Worm (Caenorhabditis elegans): Measurements from ENCODE around the gene frpr-10.

Gene frpr-10

ce11 chrIV:7926102-7926840 lies 31.3 kb upstream of the frpr-10 start, which contains the start of gene rps-2:
TSS of gene rps-2 (minus strand) at chrIV:7926391.
- TF ChIP-seq cey-2 (tag; optimal IDR thresholded peaks at IDR 0.05; ENCODE audit: borderline replicate concordance, insufficient read depth) (no peak), arid-1 (GFP tag; conservative IDR thresholded peaks at IDR 0.05) (no peak), lin-15B (tag; optimal IDR thresholded peaks at IDR 0.05) (no peak), ctbp-1 (GFP tag; IDR thresholded peaks at IDR 0.05) (no peak), daf-16 (GFP tag; optimal IDR thresholded peaks at IDR 0.05) (no peak), daf-16 (tag; optimal IDR thresholded peaks at IDR 0.05) (no peak), ztf-11 (tag; optimal IDR thresholded peaks at IDR 0.05) (no peak), nhr-10 (tag; optimal IDR thresholded peaks at IDR 0.05) (no peak), fos-1 (tag; optimal IDR thresholded peaks at IDR 0.05) (no peak), R02D3.7 (tag; optimal IDR thresholded peaks at IDR 0.05) (no peak), mdl-1 (tag; optimal IDR thresholded peaks at IDR 0.05) (no peak), hlh-11 (tag; optimal IDR thresholded peaks at IDR 0.05) (no peak), nhr-111 (GFP tag; optimal IDR thresholded peaks at IDR 0.05) (no peak), lin-39 (tag; optimal IDR thresholded peaks at IDR 0.05) (no peak), ceh-62 (tag; optimal IDR thresholded peaks at IDR 0.05) (no peak), unc-62 (GFP tag; optimal IDR thresholded peaks at IDR 0.05 in 1 of 2) (peak in 1 of 2 experiments; percentile 36), unc-62 (tag; optimal IDR thresholded peaks at IDR 0.05) (no peak), rbr-2 (tag; optimal IDR thresholded peaks at IDR 0.05) (peak; percentile 18), T26A8.4 (GFP tag; IDR thresholded peaks at IDR 0.05) (no peak), pha-4 (GFP tag; IDR thresholded peaks at IDR 0.05) (0 out of 2 replicates have a peak, but pooled peaks have one; percentile 20), pha-4 (tag; optimal IDR thresholded peaks at IDR 0.05) (no peak), D1046.2 (GFP tag; IDR thresholded peaks at IDR 0.05) (no peak), nhr-48 (tag; optimal IDR thresholded peaks at IDR 0.05) (no peak), unc-39 (tag; optimal IDR thresholded peaks at IDR 0.05) (no peak), mxl-2 (GFP tag; conservative IDR thresholded peaks at IDR 0.05) (no peak), dpl-1 (GFP tag; optimal IDR thresholded peaks at IDR 0.05) (peak; percentile 6), Y105C5A.15 (GFP tag; IDR thresholded peaks at IDR 0.05) (no peak), egl-27 (tag; optimal IDR thresholded peaks at IDR 0.05) (no peak), Y48G9A.11 (GFP tag; IDR thresholded peaks at IDR 0.05) (no peak), hmg-1.1 (GFP tag; IDR thresholded peaks at IDR 0.05) (0 out of 2 replicates have a peak, but pooled peaks have one; percentile 25), spr-3 (GFP tag; optimal IDR thresholded peaks at IDR 0.05) (no peak), F26F4.8 (GFP tag; conservative IDR thresholded peaks at IDR 0.05) (no peak), mes-2 (tag; optimal IDR thresholded peaks at IDR 0.05; ENCODE audit: poor library complexity, severe bottlenecking) (no peak), tag-97 (GFP tag; IDR thresholded peaks at IDR 0.05) (no peak), set-16 (GFP tag; IDR thresholded peaks at IDR 0.05) (peak; percentile 87; the same call in 1 of the 2 replicates), zip-2 (tag; optimal IDR thresholded peaks at IDR 0.05) (no peak), dmd-6 (GFP tag; IDR thresholded peaks at IDR 0.05) (no peak), egl-43 (GFP tag; IDR thresholded peaks at IDR 0.05) (no peak)

- TF ChIP-seq aha-1 (tag) (peak; percentile 20), mep-1 (tag; optimal IDR thresholded peaks at IDR 0.05) (no peak)
Measured at ce11 chrIV:7927218-7927617, 30.4 kb upstream of the frpr-10 start, which contains the start of gene C49H3.12. TSS of gene C49H3.12 (minus strand) at chrIV:7927318.

ce11 chrIV:7927852-7928251 lies 29.8 kb upstream of the frpr-10 start, which contains the start of gene gcy-8:
TSS of gene gcy-8 (plus strand) at chrIV:7928152.
- TF ChIP-seq nhr-6 (tag; optimal IDR thresholded peaks at IDR 0.05) (no peak), zag-1 (tag; optimal IDR thresholded peaks at IDR 0.05) (no peak), R02D3.7 (tag; optimal IDR thresholded peaks at IDR 0.05) (no peak), lin-39 (tag; optimal IDR thresholded peaks at IDR 0.05) (no peak), gei-8 (GFP tag; optimal IDR thresholded peaks at IDR 0.05) (no peak), mdl-1 (tag; optimal IDR thresholded peaks at IDR 0.05) (no peak), dpl-1 (GFP tag; optimal IDR thresholded peaks at IDR 0.05) (no peak), nhr-10 (tag; optimal IDR thresholded peaks at IDR 0.05) (no peak), vab-7 (GFP tag; IDR thresholded peaks at IDR 0.05) (no peak)

Data from whole organism, L4 larva.